Fruit fly (Drosophila melanogaster) whole organism, embryonic: ENCODE measurements around the gene CG7135.

Experiments used
- Adf1 ChIP-seq: fragments of 200-800 bp; sonication (Bioruptor generic); IDR thresholded peaks from 2 replicates; pipeline ENCODE4 v1.3.6; 2022; ENCODE audit warnings: missing biosample characterization, missing genetic modification characterization
- Atf6 ChIP-seq: fragments of 200-800 bp; sonication (Bioruptor generic); IDR thresholded peaks from 2 replicates; pipeline ENCODE4 v1.3.6; 2022; ENCODE audit warnings: missing biosample characterization, missing genetic modification characterization
- Awh ChIP-seq: fragments of 200-800 bp; sonication (Bioruptor generic); IDR thresholded peaks from 2 replicates; pipeline ENCODE4, ENCODE4 v1.3.6; 2022; ENCODE audit warnings: missing biosample characterization, missing genetic modification characterization
- CG10267 ChIP-seq: fragments of 200-800 bp; sonication (Bioruptor generic); optimal IDR thresholded peaks from 2 replicates; lab custom pipeline; 2018; ENCODE audit warnings: missing biosample characterization, mild to moderate bottlenecking, missing genetic modification characterization, moderate library complexity
- CG10462 ChIP-seq: fragments of 200-800 bp; sonication (Bioruptor generic); optimal IDR thresholded peaks from 2 replicates; lab custom pipeline; 2016; ENCODE audit warnings: missing biosample characterization, missing genetic modification characterization
- CG10979 ChIP-seq: fragments of 200-800 bp; sonication (Bioruptor generic); optimal IDR thresholded peaks from 2 replicates; lab custom pipeline; 2018; ENCODE audit warnings: missing biosample characterization, mild to moderate bottlenecking, missing genetic modification characterization, moderate library complexity
- CG11456 ChIP-seq: fragments of 200-800 bp; sonication (Bioruptor generic); IDR thresholded peaks from 3 replicates; pipeline ENCODE4 v1.3.6; 2022; ENCODE audit warnings: missing biosample characterization, missing genetic modification characterization
- CG11723 ChIP-seq: fragments of 200-800 bp; sonication (Bioruptor generic); optimal IDR thresholded peaks from 2 replicates; lab custom pipeline; 2017; ENCODE audit warnings: missing biosample characterization, mild to moderate bottlenecking, missing genetic modification characterization
- CG12071 ChIP-seq: fragments of 200-800 bp; sonication (Bioruptor generic); optimal IDR thresholded peaks from 3 replicates; lab custom pipeline; 2018; ENCODE audit warnings: missing biosample characterization, mild to moderate bottlenecking, missing genetic modification characterization
- CG12155 ChIP-seq: fragments of 200-800 bp; sonication (Bioruptor generic); optimal IDR thresholded peaks from 3 replicates; lab custom pipeline; 2016; ENCODE audit warnings: missing biosample characterization, missing genetic modification characterization
- CG12219 ChIP-seq: fragments of 200-800 bp; sonication (Bioruptor generic); optimal IDR thresholded peaks from 3 replicates; lab custom pipeline; 2018; ENCODE audit warnings: missing biosample characterization, mild to moderate bottlenecking, missing genetic modification characterization
- CG1233 ChIP-seq: fragments of 200-800 bp; sonication (Bioruptor generic); optimal IDR thresholded peaks from 4 replicates; lab custom pipeline; 2018; ENCODE audit warnings: missing biosample characterization, mild to moderate bottlenecking, missing genetic modification characterization
- CG12942 ChIP-seq: fragments of 200-800 bp; sonication (Bioruptor generic); optimal IDR thresholded peaks from 3 replicates; lab custom pipeline; 2016; ENCODE audit warnings: missing biosample characterization, missing genetic modification characterization
- CG13287 ChIP-seq: fragments of 200-800 bp; sonication (Bioruptor generic); IDR thresholded peaks from 2 replicates; pipeline ENCODE4 v1.3.6; 2022; ENCODE audit warnings: missing biosample characterization, missing genetic modification characterization; ENCODE audit not compliant: partially characterized antibody
- CG17186 ChIP-seq: fragments of 200-800 bp; sonication (Bioruptor generic); optimal IDR thresholded peaks from 3 replicates; lab custom pipeline; 2017; ENCODE audit warnings: missing biosample characterization, missing genetic modification reagents, missing genetic modification characterization
- CG18262 ChIP-seq: fragments of 200-800 bp; optimal IDR thresholded peaks from 3 replicates; lab custom pipeline; 2019; ENCODE audit warnings: missing biosample characterization, mild to moderate bottlenecking, missing genetic modification characterization, moderate library complexity
- CG2202 ChIP-seq: fragments of 200-800 bp; sonication (Bioruptor generic); optimal IDR thresholded peaks from 2 replicates; lab custom pipeline; 2018; ENCODE audit warnings: missing biosample characterization, mild to moderate bottlenecking, missing genetic modification characterization
- CG3065 ChIP-seq: fragments of 200-800 bp; sonication (Bioruptor generic); optimal IDR thresholded peaks from 2 replicates; lab custom pipeline; 2016; ENCODE audit warnings: missing biosample characterization, missing genetic modification characterization
- CG3281 ChIP-seq: fragments of 200-800 bp; sonication (Bioruptor generic); optimal IDR thresholded peaks from 3 replicates; lab custom pipeline; 2017; ENCODE audit warnings: missing biosample characterization, mild to moderate bottlenecking, missing genetic modification characterization
- CG3407 ChIP-seq: fragments of 200-800 bp; sonication (Bioruptor generic); optimal IDR thresholded peaks from 2 replicates; lab custom pipeline; 2018; ENCODE audit warnings: missing biosample characterization, mild to moderate bottlenecking, missing genetic modification characterization
- CG3847 ChIP-seq: fragments of 200-800 bp; sonication (Bioruptor generic); IDR thresholded peaks from 2 replicates; pipeline ENCODE4 v1.3.6; 2022; ENCODE audit warnings: missing biosample characterization, missing genetic modification characterization
- CG4730 ChIP-seq: fragments of 200-800 bp; sonication (Bioruptor generic); IDR thresholded peaks from 2 replicates; pipeline ENCODE4 v1.3.6; 2022; ENCODE audit warnings: missing biosample characterization, missing genetic modification characterization
- CG7357 ChIP-seq: fragments of 200-800 bp; sonication (Bioruptor generic); IDR thresholded peaks from 3 replicates; pipeline ENCODE4 v1.3.6; 2022; ENCODE audit warnings: missing biosample characterization, missing genetic modification characterization
- CG7839 ChIP-seq: fragments of 200-800 bp; sonication (Bioruptor generic); optimal IDR thresholded peaks from 3 replicates; lab custom pipeline; 2018; ENCODE audit warnings: missing biosample characterization, mild to moderate bottlenecking, missing genetic modification characterization, moderate library complexity
- CG9727 ChIP-seq: fragments of 200-800 bp; sonication (Bioruptor generic); optimal IDR thresholded peaks from 3 replicates; lab custom pipeline; 2017; ENCODE audit warnings: missing biosample characterization, mild to moderate bottlenecking, missing genetic modification characterization
- CG9817 ChIP-seq: fragments of 200-800 bp; sonication (Bioruptor generic); optimal IDR thresholded peaks from 2 replicates; lab custom pipeline; 2018; ENCODE audit warnings: missing biosample characterization, mild to moderate bottlenecking, missing genetic modification characterization, moderate library complexity
- CG9876 ChIP-seq: fragments of 200-800 bp; sonication (Bioruptor generic); optimal IDR thresholded peaks from 2 replicates; lab custom pipeline; 2016; ENCODE audit warnings: missing biosample characterization, missing genetic modification characterization
- CG9932 ChIP-seq: fragments of 200-800 bp; sonication (Bioruptor generic); IDR thresholded peaks from 2 replicates; pipeline ENCODE4 v1.3.6; 2022; ENCODE audit warnings: missing biosample characterization, missing genetic modification characterization
- Dip3 ChIP-seq: fragments of 200-800 bp; sonication (Bioruptor generic); optimal IDR thresholded peaks from 3 replicates; lab custom pipeline; 2016; ENCODE audit warnings: missing biosample characterization, missing genetic modification characterization
- Doc2 ChIP-seq: fragments of 200-800 bp; sonication (Bioruptor generic); IDR thresholded peaks from 2 replicates; pipeline ENCODE4 v1.3.6; 2022; ENCODE audit warnings: missing biosample characterization, missing genetic modification characterization
- ERR ChIP-seq: fragments of 200-800 bp; sonication (Bioruptor generic); optimal IDR thresholded peaks from 2 replicates; lab custom pipeline; 2016; ENCODE audit warnings: missing biosample characterization, missing genetic modification characterization
- Mad ChIP-seq: fragments of 200-800 bp; sonication (Bioruptor generic); optimal IDR thresholded peaks from 2 replicates; lab custom pipeline; 2016; ENCODE audit warnings: missing biosample characterization, missing genetic modification characterization
- NC2α ChIP-seq: fragments of 200-800 bp; sonication (Bioruptor generic); optimal IDR thresholded peaks from 2 replicates; lab custom pipeline; 2016; ENCODE audit warnings: missing biosample characterization, missing genetic modification characterization
- Ptx1 ChIP-seq: fragments of 200-800 bp; sonication (Bioruptor generic); IDR thresholded peaks from 2 replicates; pipeline ENCODE4 v1.3.6; 2022; ENCODE audit warnings: missing biosample characterization, missing genetic modification characterization
- Sry-δ ChIP-seq: fragments of 200-800 bp; sonication (Bioruptor generic); optimal IDR thresholded peaks from 2 replicates; lab custom pipeline; 2016; ENCODE audit warnings: missing biosample characterization, missing genetic modification characterization
- dysf ChIP-seq: fragments of 200-800 bp; sonication (Bioruptor generic); IDR thresholded peaks from 3 replicates; pipeline ENCODE4 v1.3.6; 2022; ENCODE audit warnings: missing biosample characterization, missing genetic modification characterization
- gfzf ChIP-seq: fragments of 200-800 bp; sonication (Bioruptor generic); optimal IDR thresholded peaks from 2 replicates; lab custom pipeline; 2016; ENCODE audit warnings: missing biosample characterization, mild to moderate bottlenecking, missing genetic modification characterization, moderate library complexity
- gsb-n ChIP-seq: fragments of 200-800 bp; sonication (Bioruptor generic); optimal IDR thresholded peaks from 3 replicates; lab custom pipeline; 2018; ENCODE audit warnings: missing biosample characterization, mild to moderate bottlenecking, missing genetic modification characterization
- inv ChIP-seq: fragments of 200-800 bp; sonication (Bioruptor generic); IDR thresholded peaks from 2 replicates; pipeline ENCODE4 v1.3.6; 2022; ENCODE audit warnings: missing biosample characterization, missing genetic modification characterization; ENCODE audit not compliant: partially characterized antibody
- kni ChIP-seq: fragments of 200-800 bp; sonication (Bioruptor generic); optimal IDR thresholded peaks from 3 replicates; lab custom pipeline; 2017; ENCODE audit warnings: mild to moderate bottlenecking, missing biosample characterization, missing genetic modification reagents, missing genetic modification characterization
- knrl ChIP-seq: fragments of 200-800 bp; sonication (Bioruptor generic); IDR thresholded peaks from 3 replicates; pipeline ENCODE4 v1.3.6; 2022; ENCODE audit warnings: missing biosample characterization, missing genetic modification characterization; ENCODE audit not compliant: partially characterized antibody
- nerfin-1 ChIP-seq: fragments of 200-800 bp; sonication (Bioruptor generic); optimal IDR thresholded peaks from 3 replicates; lab custom pipeline; 2019; ENCODE audit warnings: missing biosample characterization, mild to moderate bottlenecking, missing genetic modification characterization, moderate library complexity
- nerfin-2 ChIP-seq: fragments of 200-800 bp; sonication (Bioruptor generic); IDR thresholded peaks from 2 replicates; pipeline ENCODE4 v1.3.6; 2022; ENCODE audit warnings: missing biosample characterization, missing genetic modification characterization; ENCODE audit not compliant: partially characterized antibody
- oc ChIP-seq: fragments of 200-800 bp; sonication (Bioruptor generic); optimal IDR thresholded peaks from 2 replicates; lab custom pipeline; 2018; ENCODE audit warnings: missing biosample characterization, mild to moderate bottlenecking, missing genetic modification characterization, moderate library complexity
- ro ChIP-seq: fragments of 200-800 bp; sonication (Bioruptor generic); IDR thresholded peaks from 2 replicates; pipeline ENCODE4 v1.3.6; 2022; ENCODE audit warnings: missing biosample characterization, missing genetic modification characterization
- run ChIP-seq: fragments of 200-800 bp; sonication (Bioruptor generic); optimal IDR thresholded peaks from 3 replicates; lab custom pipeline; 2018; ENCODE audit warnings: missing biosample characterization, mild to moderate bottlenecking, missing genetic modification characterization
- sd ChIP-seq: fragments of 200-800 bp; sonication (Bioruptor generic); optimal IDR thresholded peaks from 3 replicates; lab custom pipeline; 2018; ENCODE audit warnings: missing biosample characterization, mild to moderate bottlenecking, missing genetic modification characterization, moderate library complexity
- stc ChIP-seq: fragments of 200-800 bp; sonication (Bioruptor generic); IDR thresholded peaks from 2 replicates; pipeline ENCODE4 v1.3.6; 2022; ENCODE audit warnings: missing biosample characterization, missing genetic modification characterization
- stwl ChIP-seq: fragments of 200-800 bp; sonication (Bioruptor generic); optimal IDR thresholded peaks from 3 replicates; lab custom pipeline; 2018; ENCODE audit warnings: missing biosample characterization, mild to moderate bottlenecking, missing genetic modification characterization, moderate library complexity
- tio ChIP-seq: fragments of 200-800 bp; sonication (Bioruptor generic); optimal IDR thresholded peaks from 2 replicates; lab custom pipeline; 2017; ENCODE audit warnings: missing biosample characterization, missing genetic modification characterization, inconsistent platforms

Gene CG7135

DNA sequence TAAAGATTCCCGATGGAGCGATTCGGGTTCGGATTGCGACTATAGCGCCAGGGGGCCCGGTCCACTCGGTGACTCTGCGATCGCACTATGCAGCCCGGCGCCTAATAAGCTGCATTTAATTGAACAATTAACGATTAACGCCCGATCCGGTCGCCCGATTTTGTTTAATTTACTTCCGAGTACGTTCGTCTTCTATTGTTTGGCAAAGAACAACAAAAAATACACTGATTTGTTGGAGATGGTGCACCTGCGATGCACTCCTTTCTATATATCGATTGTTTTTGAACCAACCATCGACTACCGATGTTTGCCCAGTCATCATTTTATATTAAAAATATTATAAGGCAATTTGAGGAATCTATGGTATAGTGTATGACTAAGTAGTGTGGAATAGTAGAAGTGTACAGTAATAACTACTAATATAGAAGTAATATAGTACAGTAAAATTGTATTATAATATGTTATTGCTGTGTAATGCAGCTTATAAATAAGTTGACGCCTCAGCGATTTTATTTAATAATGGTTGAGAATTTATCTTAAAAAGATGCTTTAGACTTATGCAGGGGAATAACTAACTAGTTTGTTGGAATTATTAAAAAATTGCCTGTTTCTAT, 2.2 kb upstream of the CG7135 start, which contains the start of gene Mvb12 (continued):
- no peak for TF ChIP-seq dysf (GFP tag; lab: Robert Waterston, UW)
- no peak for TF ChIP-seq CG10462 (GFP tag; lab: Kevin White, UChicago)
- no peak for TF ChIP-seq Awh (GFP tag; lab: Robert Waterston, UW)
- TF ChIP-seq CG3847, result no peak
- TF ChIP-seq ro (GFP tag; lab: Robert Waterston, UW), result no peak
- TF ChIP-seq Ptx1 (GFP tag; lab: Robert Waterston, UW), result no peak
- peak; percentile 37; the same call in 2 of the 3 replicates for TF ChIP-seq knrl (GFP tag; lab: Robert Waterston, UW)
- no peak for TF ChIP-seq CG1233
- peak; percentile 39 for TF ChIP-seq CG3407 (GFP tag; lab: Kevin White, UChicago)
- TF ChIP-seq sd (tag; lab: Kevin White, UChicago), result no peak
- TF ChIP-seq CG13287 (GFP tag; lab: Robert Waterston, UW), result peak; percentile 59
- TF ChIP-seq CG17186, result peak; percentile 4
- peak; percentile 38 for TF ChIP-seq nerfin-1 (tag; lab: Kevin White, UChicago)
- no peak for TF ChIP-seq CG11723
- no peak for TF ChIP-seq CG11456 (GFP tag; lab: Robert Waterston, UW)
- TF ChIP-seq Mad (GFP tag; lab: Kevin White, UChicago), result no peak
- peak; percentile 7 for TF ChIP-seq CG12071
- TF ChIP-seq nerfin-2 (GFP tag; lab: Robert Waterston, UW), result 0 out of 2 replicates have a peak, but pooled peaks have one; percentile 46
- no peak for TF ChIP-seq CG9817 (tag; lab: Kevin White, UChicago)
- no peak for TF ChIP-seq gfzf (GFP tag; lab: Kevin White, UChicago)
- TF ChIP-seq stc (GFP tag; lab: Robert Waterston, UW), result no peak
- TF ChIP-seq CG12942 (GFP tag; lab: Kevin White, UChicago), result no peak
- TF ChIP-seq CG7839, result no peak
- no peak for TF ChIP-seq CG9876 (GFP tag; lab: Kevin White, UChicago)
- no peak for TF ChIP-seq CG12155 (GFP tag; lab: Kevin White, UChicago)
- no peak for TF ChIP-seq Doc2 (GFP tag; lab: Robert Waterston, UW)
- no peak for TF ChIP-seq Dip3 (GFP tag; lab: Kevin White, UChicago)
- TF ChIP-seq ERR (GFP tag; lab: Kevin White, UChicago), result no peak
- 0 out of 2 replicates have a peak, but pooled peaks have one; percentile 18 for TF ChIP-seq Atf6 (GFP tag; lab: Robert Waterston, UW)
- TF ChIP-seq CG18262, result peak; percentile 16
- no peak for TF ChIP-seq CG10979
- peak; percentile 23; the same call in 1 of the 2 replicates for TF ChIP-seq CG9932 (GFP tag; lab: Robert Waterston, UW)
- TF ChIP-seq inv (GFP tag; lab: Robert Waterston, UW), result peak; percentile 41; the same call in 1 of the 2 replicates
- no peak for TF ChIP-seq CG12219
- peak; percentile 17 for TF ChIP-seq CG2202 (tag; lab: Kevin White, UChicago)
- TF ChIP-seq kni (GFP tag; lab: Kevin White, UChicago), result peak; percentile 24
- TF ChIP-seq CG3065 (GFP tag; lab: Kevin White, UChicago), result no peak
- TF ChIP-seq stwl, result no peak
- TF ChIP-seq CG9727 (GFP tag; lab: Kevin White, UChicago), result peak; percentile 13
- TF ChIP-seq run (tag; lab: Kevin White, UChicago), result no peak
- no peak for TF ChIP-seq CG4730 (GFP tag; lab: Robert Waterston, UW)
- TF ChIP-seq CG7357, result no peak
- TF ChIP-seq CG10267, result peak; percentile 7
- TF ChIP-seq CG3281 (GFP tag; lab: Kevin White, UChicago), result no peak
- TF ChIP-seq tio, result no peak
- peak; percentile 53 for TF ChIP-seq Sry-δ
- no peak for TF ChIP-seq NC2α
- TF ChIP-seq oc (tag; lab: Kevin White, UChicago), result no peak
- TF ChIP-seq gsb-n (tag; lab: Kevin White, UChicago), result peak; percentile 24
- no peak for TF ChIP-seq Adf1
